Fruit fly (Drosophila melanogaster) whole organism, prepupa: Measurements from ENCODE around the gene Pgm1.

Experiments used
- Blimp-1 ChIP-seq: fragments of 200-800 bp; sonication (Bioruptor generic); optimal IDR thresholded peaks from 3 replicates; lab custom pipeline; 2017; ENCODE audit warnings: missing biosample characterization, missing genetic modification characterization, mild to moderate bottlenecking, moderate library complexity, missing genetic modification reagents
- CG10669 ChIP-seq: fragments of 200-800 bp; sonication (Bioruptor generic); optimal IDR thresholded peaks from 3 replicates; lab custom pipeline; 2018; ENCODE audit warnings: missing biosample characterization, mild to moderate bottlenecking, missing genetic modification characterization, moderate library complexity
- CG11762 ChIP-seq: fragments of 200-800 bp; sonication (Bioruptor generic); optimal IDR thresholded peaks from 3 replicates; lab custom pipeline; 2016; ENCODE audit warnings: missing biosample characterization, missing genetic modification characterization; ENCODE audit not compliant: insufficient read depth
- CG11902 ChIP-seq: fragments of 200-800 bp; sonication (Bioruptor generic); optimal IDR thresholded peaks from 3 replicates; lab custom pipeline; 2016; ENCODE audit warnings: missing biosample characterization, missing genetic modification characterization
- CG15336 ChIP-seq: fragments of 200-800 bp; sonication (Bioruptor generic); IDR thresholded peaks from 2 replicates; pipeline ENCODE4 v1.3.6; 2022; ENCODE audit warnings: missing biosample characterization, missing genetic modification characterization
- CG1621 ChIP-seq: fragments of 200-800 bp; sonication (Bioruptor generic); optimal IDR thresholded peaks from 3 replicates; lab custom pipeline; 2018; ENCODE audit warnings: missing biosample characterization, mild to moderate bottlenecking, missing genetic modification characterization
- CG16779 ChIP-seq: fragments of 200-800 bp; sonication (Bioruptor generic); optimal IDR thresholded peaks from 3 replicates; lab custom pipeline; 2017; ENCODE audit warnings: missing biosample characterization, mild to moderate bottlenecking, missing genetic modification characterization
- CG3032 ChIP-seq: fragments of 200-800 bp; optimal IDR thresholded peaks from 2 replicates; lab custom pipeline; 2019; ENCODE audit warnings: missing biosample characterization, mild to moderate bottlenecking, missing genetic modification characterization, moderate library complexity
- CG31627 ChIP-seq: fragments of 200-800 bp; sonication (Bioruptor generic); optimal IDR thresholded peaks from 3 replicates; lab custom pipeline; 2016; ENCODE audit warnings: missing biosample characterization, missing genetic modification characterization
- CG32006 ChIP-seq: fragments of 200-800 bp; sonication (Bioruptor generic); optimal IDR thresholded peaks from 3 replicates; lab custom pipeline; 2017; ENCODE audit warnings: missing biosample characterization, mild to moderate bottlenecking, missing genetic modification characterization
- CG34406 ChIP-seq: fragments of 200-800 bp; sonication (Bioruptor generic); optimal IDR thresholded peaks from 3 replicates; lab custom pipeline; 2016; ENCODE audit warnings: missing biosample characterization, missing genetic modification characterization
- CG3919 ChIP-seq: fragments of 200-800 bp; sonication (Bioruptor generic); optimal IDR thresholded peaks from 3 replicates; lab custom pipeline; 2016; ENCODE audit warnings: missing biosample characterization, missing genetic modification characterization
- CG4318 ChIP-seq: fragments of 200-800 bp; sonication (Bioruptor generic); optimal IDR thresholded peaks from 3 replicates; lab custom pipeline; 2017; ENCODE audit warnings: missing biosample characterization, mild to moderate bottlenecking, missing genetic modification characterization
- CG6163 ChIP-seq: fragments of 200-800 bp; sonication (Bioruptor generic); IDR thresholded peaks from 3 replicates; pipeline ENCODE4 v1.3.6; 2022; ENCODE audit warnings: missing biosample characterization, missing genetic modification characterization
- CG6276 ChIP-seq: fragments of 200-800 bp; sonication (Bioruptor generic); optimal IDR thresholded peaks from 2 replicates; lab custom pipeline; 2017; ENCODE audit warnings: missing biosample characterization, mild to moderate bottlenecking, missing genetic modification characterization
- CG6792 ChIP-seq: fragments of 200-800 bp; sonication (Bioruptor generic); optimal IDR thresholded peaks from 3 replicates; lab custom pipeline; 2016; ENCODE audit warnings: missing biosample characterization, missing genetic modification characterization
- CG6808 ChIP-seq: fragments of 200-800 bp; sonication (Bioruptor generic); optimal IDR thresholded peaks from 3 replicates; lab custom pipeline; 2017; ENCODE audit warnings: missing biosample characterization, missing genetic modification characterization, mild to moderate bottlenecking, moderate library complexity, missing genetic modification reagents
- CG6854 ChIP-seq: fragments of 200-800 bp; sonication (Bioruptor generic); optimal IDR thresholded peaks from 2 replicates; lab custom pipeline; 2017; ENCODE audit warnings: missing biosample characterization, mild to moderate bottlenecking, missing genetic modification characterization
- CG8319 ChIP-seq: fragments of 200-800 bp; sonication (Bioruptor generic); optimal IDR thresholded peaks from 3 replicates; lab custom pipeline; 2016; ENCODE audit warnings: missing biosample characterization, missing genetic modification characterization
- CG8632 ChIP-seq: fragments of 200-800 bp; sonication (Bioruptor generic); optimal IDR thresholded peaks from 3 replicates; lab custom pipeline; 2016; ENCODE audit warnings: missing biosample characterization, missing genetic modification characterization
- CG9139 ChIP-seq: fragments of 200-800 bp; sonication (Bioruptor generic); optimal IDR thresholded peaks from 3 replicates; lab custom pipeline; 2017; ENCODE audit warnings: missing biosample characterization, mild to moderate bottlenecking, missing genetic modification characterization
- Eip75B ChIP-seq: fragments of 200-800 bp; sonication (Bioruptor generic); optimal IDR thresholded peaks from 3 replicates; lab custom pipeline; 2016; ENCODE audit warnings: missing biosample characterization, missing genetic modification characterization
- Eip78C ChIP-seq: fragments of 200-800 bp; sonication (Bioruptor generic); peaks from one replicate; lab custom pipeline; 2016; ENCODE audit warnings: missing biosample characterization, missing genetic modification characterization
- Eip93F ChIP-seq: fragments of 200-800 bp; sonication (Bioruptor generic); optimal IDR thresholded peaks from 2 replicates; lab custom pipeline; 2016; ENCODE audit warnings: missing biosample characterization, mild to moderate bottlenecking, missing genetic modification characterization
- Ets21C ChIP-seq: fragments of 200-800 bp; sonication (Bioruptor generic); optimal IDR thresholded peaks from 3 replicates; lab custom pipeline; 2016; ENCODE audit warnings: missing biosample characterization, missing genetic modification characterization
- Gug ChIP-seq: fragments of 200-800 bp; sonication (Bioruptor generic); IDR thresholded peaks from 2 replicates; pipeline ENCODE4 v1.3.6; 2022; ENCODE audit warnings: missing biosample characterization, missing genetic modification characterization
- Hr38 ChIP-seq: sonication (Bioruptor generic); optimal IDR thresholded peaks from 2 replicates; lab custom pipeline; 2016; ENCODE audit warnings: missing biosample characterization, missing genetic modification characterization
- Hr39 ChIP-seq: fragments of 200-800 bp; sonication (Bioruptor generic); optimal IDR thresholded peaks from 2 replicates; lab custom pipeline; 2016; ENCODE audit warnings: missing biosample characterization, missing genetic modification characterization
- Hr4 ChIP-seq: fragments of 200-800 bp; sonication (Bioruptor generic); optimal IDR thresholded peaks from 3 replicates; lab custom pipeline; 2016; ENCODE audit warnings: missing biosample characterization, missing genetic modification characterization
- Lpt ChIP-seq: fragments of 200-800 bp; sonication (Bioruptor generic); optimal IDR thresholded peaks from 3 replicates; lab custom pipeline; 2016; ENCODE audit warnings: missing biosample characterization, missing genetic modification characterization
- Met ChIP-seq: fragments of 200-800 bp; sonication (Bioruptor generic); optimal IDR thresholded peaks from 3 replicates; lab custom pipeline; 2016; ENCODE audit warnings: missing biosample characterization, missing genetic modification characterization
- OdsH ChIP-seq: fragments of 200-800 bp; sonication (Bioruptor generic); optimal IDR thresholded peaks from 3 replicates; lab custom pipeline; 2016; ENCODE audit warnings: missing biosample characterization, missing genetic modification characterization
- Smox ChIP-seq: fragments of 200-800 bp; sonication (Bioruptor generic); optimal IDR thresholded peaks from 3 replicates; lab custom pipeline; 2016; ENCODE audit warnings: missing biosample characterization, missing genetic modification characterization
- Sox102F ChIP-seq: fragments of 200-800 bp; sonication (Bioruptor generic); optimal IDR thresholded peaks from 2 replicates; lab custom pipeline; 2016; ENCODE audit warnings: missing biosample characterization, mild to moderate bottlenecking, missing genetic modification characterization
- Sox14 ChIP-seq: fragments of 200-800 bp; sonication (Bioruptor generic); optimal IDR thresholded peaks from 3 replicates; lab custom pipeline; 2016; ENCODE audit warnings: missing biosample characterization, missing genetic modification characterization
- Sox15 ChIP-seq: fragments of 200-800 bp; sonication (Bioruptor generic); optimal IDR thresholded peaks from 3 replicates; lab custom pipeline; 2016; ENCODE audit warnings: missing biosample characterization, missing genetic modification characterization
- achi ChIP-seq: fragments of 200-800 bp; sonication (Bioruptor generic); optimal IDR thresholded peaks from 3 replicates; lab custom pipeline; 2016; ENCODE audit warnings: missing biosample characterization, missing genetic modification characterization
- acj6 ChIP-seq: fragments of 200-800 bp; sonication (Bioruptor generic); optimal IDR thresholded peaks from 3 replicates; lab custom pipeline; 2016; ENCODE audit warnings: missing biosample characterization, missing genetic modification characterization
- cyc ChIP-seq: fragments of 200-800 bp; sonication (Bioruptor generic); optimal IDR thresholded peaks from 3 replicates; lab custom pipeline; 2016; ENCODE audit warnings: missing biosample characterization, missing genetic modification characterization
- eg ChIP-seq: fragments of 200-800 bp; sonication (Bioruptor generic); IDR thresholded peaks from 3 replicates; pipeline ENCODE4 v1.3.6; 2022; ENCODE audit warnings: missing biosample characterization, missing genetic modification characterization
- esn ChIP-seq: fragments of 200-800 bp; sonication (Bioruptor generic); optimal IDR thresholded peaks from 2 replicates; lab custom pipeline; 2016; ENCODE audit warnings: missing biosample characterization, mild to moderate bottlenecking, missing genetic modification characterization, moderate library complexity
- fd59A ChIP-seq: fragments of 200-800 bp; sonication (Bioruptor generic); optimal IDR thresholded peaks from 2 replicates; lab custom pipeline; 2017; ENCODE audit warnings: missing biosample characterization, mild to moderate bottlenecking, missing genetic modification characterization, missing genetic modification reagents
- fd85E ChIP-seq: fragments of 200-800 bp; sonication (Bioruptor generic); optimal IDR thresholded peaks from 3 replicates; lab custom pipeline; 2016; ENCODE audit warnings: missing biosample characterization, missing genetic modification characterization
- fkh ChIP-seq: fragments of 200-800 bp; sonication (Bioruptor generic); optimal IDR thresholded peaks from 3 replicates; lab custom pipeline; 2017; ENCODE audit warnings: missing biosample characterization, mild to moderate bottlenecking, missing genetic modification characterization, moderate library complexity
- lz ChIP-seq: fragments of 200-800 bp; sonication (Bioruptor generic); optimal IDR thresholded peaks from 3 replicates; lab custom pipeline; 2016; ENCODE audit warnings: missing biosample characterization, missing genetic modification characterization
- net ChIP-seq: fragments of 200-800 bp; sonication (Bioruptor generic); optimal IDR thresholded peaks from 3 replicates; lab custom pipeline; 2016; ENCODE audit warnings: missing biosample characterization, missing genetic modification characterization
- salr ChIP-seq, 2 experiments: fragments of 200-800 bp; sonication (Bioruptor generic); optimal IDR thresholded peaks; 3 replicates each; lab custom pipeline; 2016 to 2018; ENCODE audit warnings: missing biosample characterization in 2 of 2, missing genetic modification characterization in 2 of 2, mild to moderate bottlenecking in 1 of 2
- ss ChIP-seq, 2 experiments: fragments of 200-800 bp; sonication (Bioruptor generic); optimal IDR thresholded peaks; 2 replicates in 1 of 2; 3 replicates in 1 of 2; lab custom pipeline; 2017 to 2018; ENCODE audit warnings: mild to moderate bottlenecking in 2 of 2, missing biosample characterization in 2 of 2, missing genetic modification characterization in 2 of 2, moderate library complexity in 1 of 2
- svp ChIP-seq: fragments of 200-800 bp; sonication (Bioruptor generic); peaks from one replicate; lab custom pipeline; 2016; ENCODE audit warnings: missing biosample characterization, missing genetic modification characterization
- topi ChIP-seq: fragments of 200-800 bp; sonication (Bioruptor generic); optimal IDR thresholded peaks from 3 replicates; lab custom pipeline; 2016; ENCODE audit warnings: missing biosample characterization, missing genetic modification characterization
- vri ChIP-seq: fragments of 200-800 bp; sonication (Bioruptor generic); optimal IDR thresholded peaks from 3 replicates; lab custom pipeline; 2016; ENCODE audit warnings: missing biosample characterization, mild to moderate bottlenecking, missing genetic modification characterization

Pgm1 gene

dm6 chr3L:16177309-16177708 is 49.0 kb upstream of the Pgm1 start (continued):
- no peak for TF ChIP-seq Gug (GFP tag; lab: Robert Waterston, UW)

DNA sequence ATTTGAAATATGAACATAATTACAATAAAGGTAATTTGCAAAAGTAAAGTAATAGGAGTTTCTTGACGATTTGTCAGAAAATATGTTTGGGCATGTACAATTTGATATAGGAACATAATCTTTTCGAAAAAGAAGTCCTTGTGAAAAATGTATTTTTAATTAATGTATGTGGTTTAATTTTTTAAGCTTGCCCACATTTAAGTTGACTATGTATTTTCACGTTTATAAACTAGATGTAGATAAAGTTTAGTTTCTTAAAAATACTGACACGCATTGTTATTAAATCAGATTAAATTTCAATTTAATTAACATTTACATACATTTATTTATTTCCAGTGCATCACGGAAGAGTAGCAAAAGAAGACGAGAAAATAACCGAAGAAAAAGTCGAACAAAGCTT is 48.2 kb upstream of the Pgm1 start:
- TF ChIP-seq acj6: peak; percentile 72
- TF ChIP-seq Sox102F: peak; percentile 60
- TF ChIP-seq CG11902 (GFP tag; lab: Kevin White, UChicago): peak; percentile 29
- no peak for TF ChIP-seq CG4318 (GFP tag; lab: Kevin White, UChicago)
- peak; percentile 36 for TF ChIP-seq vri
- peak in 1 of 2 experiments; percentile 68 for TF ChIP-seq ss (GFP tag; optimal IDR thresholded peaks at IDR 0.05; lab: Kevin White, UChicago)
- TF ChIP-seq CG3032 (tag; lab: Kevin White, UChicago): peak; percentile 79
- TF ChIP-seq CG8319 (GFP tag; lab: Kevin White, UChicago): peak; percentile 32
- peak; percentile 57 for TF ChIP-seq Sox15 (GFP tag; lab: Kevin White, UChicago)
- TF ChIP-seq Eip78C (GFP tag; lab: Kevin White, UChicago): peak; percentile 96
- TF ChIP-seq esn (GFP tag; lab: Kevin White, UChicago): peak; percentile 81
- TF ChIP-seq Hr38 (GFP tag; lab: Kevin White, UChicago): no peak
- TF ChIP-seq CG6163 (GFP tag; lab: Robert Waterston, UW): no peak
- peak; percentile 77 for TF ChIP-seq topi (GFP tag; lab: Kevin White, UChicago)
- peak; percentile 65 for TF ChIP-seq Sox14 (GFP tag; lab: Kevin White, UChicago)
- TF ChIP-seq Eip75B: peak; percentile 68
- no peak for TF ChIP-seq fd85E (GFP tag; lab: Kevin White, UChicago)
- peak; percentile 71 for TF ChIP-seq Smox (GFP tag; lab: Kevin White, UChicago)
- peak; percentile 86 for TF ChIP-seq svp
- TF ChIP-seq fd59A (GFP tag; lab: Kevin White, UChicago): peak; percentile 69
- peak; percentile 31 for TF ChIP-seq Ets21C (GFP tag; lab: Kevin White, UChicago)
- peak; percentile 67 for TF ChIP-seq OdsH (GFP tag; lab: Kevin White, UChicago)
- TF ChIP-seq CG6854 (GFP tag; lab: Kevin White, UChicago): no peak
- TF ChIP-seq CG11762 (GFP tag; lab: Kevin White, UChicago): peak; percentile 57
- TF ChIP-seq CG15336: no peak
- TF ChIP-seq CG9139 (GFP tag; lab: Kevin White, UChicago): peak; percentile 46
- peak; percentile 26 for TF ChIP-seq CG1621 (tag; lab: Kevin White, UChicago)
- peak; percentile 63 for TF ChIP-seq lz
- TF ChIP-seq CG32006 (GFP tag; lab: Kevin White, UChicago): peak; percentile 26
- no peak for TF ChIP-seq Eip93F
- no peak for TF ChIP-seq Gug (GFP tag; lab: Robert Waterston, UW)
- peak; percentile 78 for TF ChIP-seq Met (GFP tag; lab: Kevin White, UChicago)
- TF ChIP-seq Hr4 (GFP tag; lab: Kevin White, UChicago): peak; percentile 28
- peak; percentile 49 for TF ChIP-seq achi
- TF ChIP-seq Lpt (GFP tag; lab: Kevin White, UChicago): no peak
- peak; percentile 62 for TF ChIP-seq CG34406 (GFP tag; lab: Kevin White, UChicago)
- TF ChIP-seq CG3919 (GFP tag; lab: Kevin White, UChicago): peak; percentile 58
- peak; percentile 51 for TF ChIP-seq net (GFP tag; lab: Kevin White, UChicago)
- no peak for TF ChIP-seq CG6276
- no peak for TF ChIP-seq fkh
- peak; percentile 66 for TF ChIP-seq CG6808 (GFP tag; lab: Kevin White, UChicago)
- no peak for TF ChIP-seq eg (GFP tag; lab: Robert Waterston, UW)
- TF ChIP-seq CG16779 (tag; lab: Kevin White, UChicago): no peak
- peak; percentile 50 for TF ChIP-seq Hr39 (GFP tag; lab: Kevin White, UChicago)
- peak; percentile 59 for TF ChIP-seq CG8632 (GFP tag; lab: Kevin White, UChicago)
- peak; percentile 71 for TF ChIP-seq CG10669 (GFP tag; lab: Kevin White, UChicago)
- no peak for TF ChIP-seq Blimp-1 (GFP tag; lab: Kevin White, UChicago)
- TF ChIP-seq CG31627 (GFP tag; lab: Kevin White, UChicago): peak; percentile 64
- peak; percentile 61 for TF ChIP-seq cyc (GFP tag; lab: Kevin White, UChicago)
- peak; percentile 58 for TF ChIP-seq CG6792
- peak; percentile 33 to 58 for TF ChIP-seq salr (GFP tag; optimal IDR thresholded peaks at IDR 0.05; lab: Kevin White, UChicago)
